Fruit fly (Drosophila melanogaster) whole organism, prepupa: ENCODE results near the gene Spn85F.

Experiments
- Blimp-1 ChIP-seq: fragments of 200-800 bp; sonication (Bioruptor generic); optimal IDR thresholded peaks from 3 replicates; lab custom pipeline; 2017; ENCODE audit warnings: missing biosample characterization, missing genetic modification characterization, mild to moderate bottlenecking, moderate library complexity, missing genetic modification reagents
- CG10631 ChIP-seq: fragments of 200-800 bp; sonication (Bioruptor generic); optimal IDR thresholded peaks from 2 replicates; lab custom pipeline; 2016; ENCODE audit warnings: missing biosample characterization, missing genetic modification characterization
- CG10669 ChIP-seq: fragments of 200-800 bp; sonication (Bioruptor generic); optimal IDR thresholded peaks from 3 replicates; lab custom pipeline; 2018; ENCODE audit warnings: missing biosample characterization, mild to moderate bottlenecking, missing genetic modification characterization, moderate library complexity
- CG11762 ChIP-seq: fragments of 200-800 bp; sonication (Bioruptor generic); optimal IDR thresholded peaks from 3 replicates; lab custom pipeline; 2016; ENCODE audit warnings: missing biosample characterization, missing genetic modification characterization; ENCODE audit not compliant: insufficient read depth
- CG11902 ChIP-seq: fragments of 200-800 bp; sonication (Bioruptor generic); optimal IDR thresholded peaks from 3 replicates; lab custom pipeline; 2016; ENCODE audit warnings: missing biosample characterization, missing genetic modification characterization
- CG15336 ChIP-seq: fragments of 200-800 bp; sonication (Bioruptor generic); IDR thresholded peaks from 2 replicates; pipeline ENCODE4 v1.3.6; 2022; ENCODE audit warnings: missing biosample characterization, missing genetic modification characterization
- CG1621 ChIP-seq: fragments of 200-800 bp; sonication (Bioruptor generic); optimal IDR thresholded peaks from 3 replicates; lab custom pipeline; 2018; ENCODE audit warnings: missing biosample characterization, mild to moderate bottlenecking, missing genetic modification characterization
- CG16779 ChIP-seq: fragments of 200-800 bp; sonication (Bioruptor generic); optimal IDR thresholded peaks from 3 replicates; lab custom pipeline; 2017; ENCODE audit warnings: missing biosample characterization, mild to moderate bottlenecking, missing genetic modification characterization
- CG3032 ChIP-seq: fragments of 200-800 bp; optimal IDR thresholded peaks from 2 replicates; lab custom pipeline; 2019; ENCODE audit warnings: missing biosample characterization, mild to moderate bottlenecking, missing genetic modification characterization, moderate library complexity
- CG32006 ChIP-seq: fragments of 200-800 bp; sonication (Bioruptor generic); optimal IDR thresholded peaks from 3 replicates; lab custom pipeline; 2017; ENCODE audit warnings: missing biosample characterization, mild to moderate bottlenecking, missing genetic modification characterization
- CG4318 ChIP-seq: fragments of 200-800 bp; sonication (Bioruptor generic); optimal IDR thresholded peaks from 3 replicates; lab custom pipeline; 2017; ENCODE audit warnings: missing biosample characterization, mild to moderate bottlenecking, missing genetic modification characterization
- CG6163 ChIP-seq: fragments of 200-800 bp; sonication (Bioruptor generic); IDR thresholded peaks from 3 replicates; pipeline ENCODE4 v1.3.6; 2022; ENCODE audit warnings: missing biosample characterization, missing genetic modification characterization
- CG6792 ChIP-seq: fragments of 200-800 bp; sonication (Bioruptor generic); optimal IDR thresholded peaks from 3 replicates; lab custom pipeline; 2016; ENCODE audit warnings: missing biosample characterization, missing genetic modification characterization
- CG6808 ChIP-seq: fragments of 200-800 bp; sonication (Bioruptor generic); optimal IDR thresholded peaks from 3 replicates; lab custom pipeline; 2017; ENCODE audit warnings: missing biosample characterization, missing genetic modification characterization, mild to moderate bottlenecking, moderate library complexity, missing genetic modification reagents
- CG6854 ChIP-seq: fragments of 200-800 bp; sonication (Bioruptor generic); optimal IDR thresholded peaks from 2 replicates; lab custom pipeline; 2017; ENCODE audit warnings: missing biosample characterization, mild to moderate bottlenecking, missing genetic modification characterization
- CG8319 ChIP-seq: fragments of 200-800 bp; sonication (Bioruptor generic); optimal IDR thresholded peaks from 3 replicates; lab custom pipeline; 2016; ENCODE audit warnings: missing biosample characterization, missing genetic modification characterization
- CG8632 ChIP-seq: fragments of 200-800 bp; sonication (Bioruptor generic); optimal IDR thresholded peaks from 3 replicates; lab custom pipeline; 2016; ENCODE audit warnings: missing biosample characterization, missing genetic modification characterization
- CG9139 ChIP-seq: fragments of 200-800 bp; sonication (Bioruptor generic); optimal IDR thresholded peaks from 3 replicates; lab custom pipeline; 2017; ENCODE audit warnings: missing biosample characterization, mild to moderate bottlenecking, missing genetic modification characterization
- Eip75B ChIP-seq: fragments of 200-800 bp; sonication (Bioruptor generic); optimal IDR thresholded peaks from 3 replicates; lab custom pipeline; 2016; ENCODE audit warnings: missing biosample characterization, missing genetic modification characterization
- Eip93F ChIP-seq: fragments of 200-800 bp; sonication (Bioruptor generic); optimal IDR thresholded peaks from 2 replicates; lab custom pipeline; 2016; ENCODE audit warnings: missing biosample characterization, mild to moderate bottlenecking, missing genetic modification characterization
- Gug ChIP-seq: fragments of 200-800 bp; sonication (Bioruptor generic); IDR thresholded peaks from 2 replicates; pipeline ENCODE4 v1.3.6; 2022; ENCODE audit warnings: missing biosample characterization, missing genetic modification characterization
- Hr38 ChIP-seq: sonication (Bioruptor generic); optimal IDR thresholded peaks from 2 replicates; lab custom pipeline; 2016; ENCODE audit warnings: missing biosample characterization, missing genetic modification characterization
- Hr39 ChIP-seq: fragments of 200-800 bp; sonication (Bioruptor generic); optimal IDR thresholded peaks from 2 replicates; lab custom pipeline; 2016; ENCODE audit warnings: missing biosample characterization, missing genetic modification characterization
- Hr4 ChIP-seq: fragments of 200-800 bp; sonication (Bioruptor generic); optimal IDR thresholded peaks from 3 replicates; lab custom pipeline; 2016; ENCODE audit warnings: missing biosample characterization, missing genetic modification characterization
- Lpt ChIP-seq: fragments of 200-800 bp; sonication (Bioruptor generic); optimal IDR thresholded peaks from 3 replicates; lab custom pipeline; 2016; ENCODE audit warnings: missing biosample characterization, missing genetic modification characterization
- Met ChIP-seq: fragments of 200-800 bp; sonication (Bioruptor generic); optimal IDR thresholded peaks from 3 replicates; lab custom pipeline; 2016; ENCODE audit warnings: missing biosample characterization, missing genetic modification characterization
- OdsH ChIP-seq: fragments of 200-800 bp; sonication (Bioruptor generic); optimal IDR thresholded peaks from 3 replicates; lab custom pipeline; 2016; ENCODE audit warnings: missing biosample characterization, missing genetic modification characterization
- Smox ChIP-seq: fragments of 200-800 bp; sonication (Bioruptor generic); optimal IDR thresholded peaks from 3 replicates; lab custom pipeline; 2016; ENCODE audit warnings: missing biosample characterization, missing genetic modification characterization
- Sox14 ChIP-seq: fragments of 200-800 bp; sonication (Bioruptor generic); optimal IDR thresholded peaks from 3 replicates; lab custom pipeline; 2016; ENCODE audit warnings: missing biosample characterization, missing genetic modification characterization
- Sox15 ChIP-seq: fragments of 200-800 bp; sonication (Bioruptor generic); optimal IDR thresholded peaks from 3 replicates; lab custom pipeline; 2016; ENCODE audit warnings: missing biosample characterization, missing genetic modification characterization
- achi ChIP-seq: fragments of 200-800 bp; sonication (Bioruptor generic); optimal IDR thresholded peaks from 3 replicates; lab custom pipeline; 2016; ENCODE audit warnings: missing biosample characterization, missing genetic modification characterization
- acj6 ChIP-seq: fragments of 200-800 bp; sonication (Bioruptor generic); optimal IDR thresholded peaks from 3 replicates; lab custom pipeline; 2016; ENCODE audit warnings: missing biosample characterization, missing genetic modification characterization
- cyc ChIP-seq: fragments of 200-800 bp; sonication (Bioruptor generic); optimal IDR thresholded peaks from 3 replicates; lab custom pipeline; 2016; ENCODE audit warnings: missing biosample characterization, missing genetic modification characterization
- dac ChIP-seq: fragments of 200-800 bp; sonication (Bioruptor generic); optimal IDR thresholded peaks from 2 replicates; lab custom pipeline; 2017; ENCODE audit warnings: missing biosample characterization, mild to moderate bottlenecking, missing genetic modification characterization
- eg ChIP-seq: fragments of 200-800 bp; sonication (Bioruptor generic); IDR thresholded peaks from 3 replicates; pipeline ENCODE4 v1.3.6; 2022; ENCODE audit warnings: missing biosample characterization, missing genetic modification characterization
- esn ChIP-seq: fragments of 200-800 bp; sonication (Bioruptor generic); optimal IDR thresholded peaks from 2 replicates; lab custom pipeline; 2016; ENCODE audit warnings: missing biosample characterization, mild to moderate bottlenecking, missing genetic modification characterization, moderate library complexity
- fd59A ChIP-seq: fragments of 200-800 bp; sonication (Bioruptor generic); optimal IDR thresholded peaks from 2 replicates; lab custom pipeline; 2017; ENCODE audit warnings: missing biosample characterization, mild to moderate bottlenecking, missing genetic modification characterization, missing genetic modification reagents
- fd85E ChIP-seq: fragments of 200-800 bp; sonication (Bioruptor generic); optimal IDR thresholded peaks from 3 replicates; lab custom pipeline; 2016; ENCODE audit warnings: missing biosample characterization, missing genetic modification characterization
- fkh ChIP-seq: fragments of 200-800 bp; sonication (Bioruptor generic); optimal IDR thresholded peaks from 3 replicates; lab custom pipeline; 2017; ENCODE audit warnings: missing biosample characterization, mild to moderate bottlenecking, missing genetic modification characterization, moderate library complexity
- lz ChIP-seq: fragments of 200-800 bp; sonication (Bioruptor generic); optimal IDR thresholded peaks from 3 replicates; lab custom pipeline; 2016; ENCODE audit warnings: missing biosample characterization, missing genetic modification characterization
- net ChIP-seq: fragments of 200-800 bp; sonication (Bioruptor generic); optimal IDR thresholded peaks from 3 replicates; lab custom pipeline; 2016; ENCODE audit warnings: missing biosample characterization, missing genetic modification characterization
- pdm3 ChIP-seq: fragments of 200-800 bp; sonication (Bioruptor generic); optimal IDR thresholded peaks from 3 replicates; lab custom pipeline; 2016; ENCODE audit warnings: missing biosample characterization, missing genetic modification characterization
- salr ChIP-seq, 2 experiments: fragments of 200-800 bp; sonication (Bioruptor generic); optimal IDR thresholded peaks; 3 replicates each; lab custom pipeline; 2016 to 2018; ENCODE audit warnings: missing biosample characterization in 2 of 2, missing genetic modification characterization in 2 of 2, mild to moderate bottlenecking in 1 of 2
- spab ChIP-seq: fragments of 200-800 bp; sonication (Bioruptor generic); optimal IDR thresholded peaks from 2 replicates; lab custom pipeline; 2017; ENCODE audit warnings: missing biosample characterization, mild to moderate bottlenecking, missing genetic modification characterization, missing genetic modification reagents
- ss ChIP-seq, 2 experiments: fragments of 200-800 bp; sonication (Bioruptor generic); optimal IDR thresholded peaks; 2 replicates in 1 of 2; 3 replicates in 1 of 2; lab custom pipeline; 2017 to 2018; ENCODE audit warnings: mild to moderate bottlenecking in 2 of 2, missing biosample characterization in 2 of 2, missing genetic modification characterization in 2 of 2, moderate library complexity in 1 of 2
- topi ChIP-seq: fragments of 200-800 bp; sonication (Bioruptor generic); optimal IDR thresholded peaks from 3 replicates; lab custom pipeline; 2016; ENCODE audit warnings: missing biosample characterization, missing genetic modification characterization
- vri ChIP-seq: fragments of 200-800 bp; sonication (Bioruptor generic); optimal IDR thresholded peaks from 3 replicates; lab custom pipeline; 2016; ENCODE audit warnings: missing biosample characterization, mild to moderate bottlenecking, missing genetic modification characterization

Gene Spn85F

DNA sequence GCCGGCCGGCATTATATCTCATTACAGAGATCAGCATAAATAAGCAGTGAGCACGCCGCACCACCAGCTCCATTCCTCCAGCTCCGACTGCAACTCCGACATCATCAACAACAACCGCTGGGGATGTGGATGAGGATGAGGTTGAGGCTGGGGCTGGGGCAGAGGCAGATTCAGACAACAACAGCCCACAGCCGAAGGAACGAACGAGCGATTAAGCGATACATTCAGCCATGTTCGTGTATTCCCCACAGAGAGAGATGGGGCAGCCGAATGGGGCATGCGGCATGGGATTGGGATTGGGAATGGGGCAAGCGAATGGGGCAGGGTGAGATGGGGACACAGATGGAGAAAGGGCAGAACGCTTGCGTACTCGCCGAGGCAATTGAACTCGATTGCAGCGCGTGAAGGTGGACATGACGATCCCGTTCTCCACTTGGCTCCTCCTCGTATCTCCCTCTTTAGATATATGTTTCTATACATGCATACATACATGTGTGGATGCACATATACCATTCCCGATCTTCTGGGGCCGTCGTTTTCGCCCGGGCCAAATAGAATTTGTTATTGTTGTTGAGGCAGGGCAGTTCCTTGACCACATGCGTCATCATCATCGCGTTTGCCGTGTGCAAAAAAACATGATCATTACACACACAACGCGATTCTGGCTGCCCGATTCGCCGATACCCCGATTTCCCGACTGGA, 32.2 kb upstream of the Spn85F start (continued):
- TF ChIP-seq CG6808 (GFP tag; lab: Kevin White, UChicago): peak; percentile 12
- TF ChIP-seq Gug (GFP tag; lab: Robert Waterston, UW): no peak
- TF ChIP-seq CG8632: no peak

DNA sequence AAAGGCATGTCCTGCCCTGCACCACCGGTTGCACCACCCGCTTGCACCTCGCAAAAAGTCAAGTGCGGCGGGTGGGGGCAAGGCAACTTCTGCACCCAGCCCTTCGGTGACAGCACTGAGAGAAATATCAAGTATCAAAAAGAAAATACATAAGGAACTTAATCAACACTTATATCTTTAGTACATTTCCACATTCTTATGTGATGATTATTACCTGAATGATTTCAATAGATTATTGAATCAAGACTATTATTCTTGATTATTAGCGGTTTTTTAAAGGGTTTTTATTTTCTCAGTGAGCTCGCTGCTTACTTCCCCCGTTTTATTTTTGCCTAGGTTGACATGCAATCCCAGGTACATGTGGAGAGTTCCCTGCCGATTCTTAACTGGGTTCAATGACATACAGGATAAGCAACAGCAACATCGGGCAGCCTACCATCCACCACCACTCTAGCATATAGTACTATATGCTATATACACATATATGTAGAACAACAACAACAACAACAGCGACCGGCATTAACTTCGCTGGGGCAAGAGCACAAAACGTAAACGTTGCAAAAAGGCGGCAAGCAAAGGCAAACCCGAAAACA, 30.8 kb upstream of the Spn85F start:
- peak; percentile 44 for TF ChIP-seq Hr4 (GFP tag; lab: Kevin White, UChicago)
- TF ChIP-seq CG10669 (GFP tag; lab: Kevin White, UChicago): peak; percentile 88
- TF ChIP-seq acj6: peak; percentile 51
- no peak for TF ChIP-seq dac (GFP tag; lab: Kevin White, UChicago)
- peak; percentile 85 for TF ChIP-seq Eip75B (GFP tag; lab: Kevin White, UChicago)
- TF ChIP-seq fkh (GFP tag; lab: Kevin White, UChicago): no peak
- TF ChIP-seq CG16779: peak; percentile 40
- TF ChIP-seq Smox (GFP tag; lab: Kevin White, UChicago): peak; percentile 6
- TF ChIP-seq CG10631: peak; percentile 80
- peak; percentile 51 for TF ChIP-seq CG11762 (GFP tag; lab: Kevin White, UChicago)
- TF ChIP-seq CG9139 (GFP tag; lab: Kevin White, UChicago): peak; percentile 80
- TF ChIP-seq Sox14 (GFP tag; lab: Kevin White, UChicago): peak; percentile 67
- peak; percentile 26 for TF ChIP-seq cyc (GFP tag; lab: Kevin White, UChicago)
- TF ChIP-seq eg (GFP tag; lab: Robert Waterston, UW): 0 out of 3 replicates have a peak, but pooled peaks have one; percentile 36
- peak; percentile 19 for TF ChIP-seq Sox15 (GFP tag; lab: Kevin White, UChicago)
- peak; percentile 53 for TF ChIP-seq CG8632
- peak; percentile 81 for TF ChIP-seq CG6808 (GFP tag; lab: Kevin White, UChicago)
- TF ChIP-seq CG11902 (GFP tag; lab: Kevin White, UChicago): no peak
- TF ChIP-seq spab (GFP tag; lab: Kevin White, UChicago): peak; percentile 88
- no peak for TF ChIP-seq fd85E (GFP tag; lab: Kevin White, UChicago)
- peak; percentile 80 for TF ChIP-seq fd59A
- no peak for TF ChIP-seq Hr38
- TF ChIP-seq Lpt: peak; percentile 29
- peak; percentile 47 for TF ChIP-seq CG8319 (GFP tag; lab: Kevin White, UChicago)
- peak; percentile 53 to 68 for TF ChIP-seq salr (GFP tag; optimal IDR thresholded peaks at IDR 0.05; lab: Kevin White, UChicago)
- peak; percentile 67 for TF ChIP-seq CG6792 (GFP tag; lab: Kevin White, UChicago)
- peak; percentile 53 for TF ChIP-seq net (GFP tag; lab: Kevin White, UChicago)
- no peak for TF ChIP-seq Blimp-1 (GFP tag; lab: Kevin White, UChicago)
- peak; percentile 67 for TF ChIP-seq achi (GFP tag; lab: Kevin White, UChicago)
- no peak for TF ChIP-seq Hr39 (GFP tag; lab: Kevin White, UChicago)
- TF ChIP-seq pdm3 (GFP tag; lab: Kevin White, UChicago): peak; percentile 65
- peak; percentile 91 for TF ChIP-seq CG3032 (tag; lab: Kevin White, UChicago)
- peak; percentile 58 for TF ChIP-seq CG32006
- TF ChIP-seq CG4318 (GFP tag; lab: Kevin White, UChicago): peak; percentile 27
- TF ChIP-seq CG6163 (GFP tag; lab: Robert Waterston, UW): peak; percentile 71; the same call in 2 of the 3 replicates
- TF ChIP-seq ss (GFP tag; optimal IDR thresholded peaks at IDR 0.05; lab: Kevin White, UChicago): peak; percentile 85 to 92
- peak; percentile 34 for TF ChIP-seq Met (GFP tag; lab: Kevin White, UChicago)
- TF ChIP-seq CG1621 (tag; lab: Kevin White, UChicago): peak; percentile 81
- TF ChIP-seq CG15336: peak; percentile 51; the same call in 1 of the 2 replicates
- no peak for TF ChIP-seq vri (GFP tag; lab: Kevin White, UChicago)
- peak; percentile 36 for TF ChIP-seq esn (GFP tag; lab: Kevin White, UChicago)
- peak; percentile 29 for TF ChIP-seq lz (GFP tag; lab: Kevin White, UChicago)
- TF ChIP-seq topi (GFP tag; lab: Kevin White, UChicago): peak; percentile 38
- TF ChIP-seq CG6854: no peak
- TF ChIP-seq OdsH (GFP tag; lab: Kevin White, UChicago): peak; percentile 64
- TF ChIP-seq Eip93F: no peak
